Fruit fly (Drosophila melanogaster): ENCODE results near the gene Pgk.
A peak's percentile ranks its signal among the peaks of the same experiment; 100 is the strongest.

Pgk gene

dm6 chr2L:2751904-2752459 lies 886 bp downstream of the Pgk start, which contains the start of gene Bacc (continued):
- no peak for TF ChIP-seq wor (GFP tag; IDR thresholded peaks at IDR 0.05)
- peak; percentile 84 for TF ChIP-seq scrt (GFP tag; optimal IDR thresholded peaks at IDR 0.05)
- peak; percentile 83 for TF ChIP-seq slp2 (GFP tag; optimal IDR thresholded peaks at IDR 0.05)
- no peak for TF ChIP-seq toy (GFP tag; IDR thresholded peaks at IDR 0.05)
- TF ChIP-seq CG2202 (tag; optimal IDR thresholded peaks at IDR 0.05) = peak; percentile 41
- TF ChIP-seq Doc2 (GFP tag; IDR thresholded peaks at IDR 0.05) = no peak
- peak; percentile 89 for TF ChIP-seq HLH54F (GFP tag; optimal IDR thresholded peaks at IDR 0.05)
- peak; percentile 80 for TF ChIP-seq CG18011 (GFP tag; optimal IDR thresholded peaks at IDR 0.05)
- TF ChIP-seq Dfd (GFP tag; optimal IDR thresholded peaks at IDR 0.05) = peak in 1 of 2 experiments; percentile 61
- TF ChIP-seq sob (GFP tag; IDR thresholded peaks at IDR 0.05) = no peak
- peak; percentile 20 for TF ChIP-seq CG34376 (GFP tag; optimal IDR thresholded peaks at IDR 0.05)
- TF ChIP-seq seq (GFP tag; IDR thresholded peaks at IDR 0.05) = no peak
- peak; percentile 87 for TF ChIP-seq Dip3 (GFP tag; optimal IDR thresholded peaks at IDR 0.05)
- no peak for TF ChIP-seq CG1024 (GFP tag; IDR thresholded peaks at IDR 0.05)
- peak; percentile 71 for TF ChIP-seq CrebB (tag; optimal IDR thresholded peaks at IDR 0.05)
- no peak for TF ChIP-seq inv (GFP tag; IDR thresholded peaks at IDR 0.05; ENCODE audit: partially characterized antibody)
- peak; percentile 58 for TF ChIP-seq chn (GFP tag; optimal IDR thresholded peaks at IDR 0.05)
- TF ChIP-seq CG18619 (GFP tag; optimal IDR thresholded peaks at IDR 0.05) = peak; percentile 92
- TF ChIP-seq Opbp (GFP tag; IDR thresholded peaks at IDR 0.05; ENCODE audit: partially characterized antibody) = no peak
- TF ChIP-seq pnt (GFP tag; optimal IDR thresholded peaks at IDR 0.05) = peak; percentile 72
- peak; percentile 88 for TF ChIP-seq Sox102F (GFP tag; optimal IDR thresholded peaks at IDR 0.05)
- TF ChIP-seq CG13123 (GFP tag; optimal IDR thresholded peaks at IDR 0.05) = peak; percentile 80
- TF ChIP-seq dysf (GFP tag; IDR thresholded peaks at IDR 0.05) = no peak
- TF ChIP-seq HLH4C (GFP tag; IDR thresholded peaks at IDR 0.05; ENCODE audit: partially characterized antibody) = no peak
- no peak for TF ChIP-seq CG4360 (GFP tag; IDR thresholded peaks at IDR 0.05)
- no peak for TF ChIP-seq sna (GFP tag; IDR thresholded peaks at IDR 0.05; ENCODE audit: partially characterized antibody)
- peak; percentile 55 for TF ChIP-seq CG33213 (GFP tag; optimal IDR thresholded peaks at IDR 0.05)
- TF ChIP-seq exex (tag; optimal IDR thresholded peaks at IDR 0.05) = no peak
- TF ChIP-seq zfh2 (GFP tag; optimal IDR thresholded peaks at IDR 0.05) = peak; percentile 90
- peak; percentile 5 for TF ChIP-seq MESR4 (GFP tag; optimal IDR thresholded peaks at IDR 0.05)
- no peak for TF ChIP-seq z (GFP tag; IDR thresholded peaks at IDR 0.05)
- no peak for TF ChIP-seq zf30C (GFP tag; optimal IDR thresholded peaks at IDR 0.05)
- no peak for TF ChIP-seq pzg (GFP tag; optimal IDR thresholded peaks at IDR 0.05)
- TF ChIP-seq nerfin-2 (GFP tag; IDR thresholded peaks at IDR 0.05; ENCODE audit: partially characterized antibody) = no peak
- peak; percentile 72 for TF ChIP-seq CG6254 (GFP tag; optimal IDR thresholded peaks at IDR 0.05)
- peak; percentile 93 for TF ChIP-seq tio (GFP tag; optimal IDR thresholded peaks at IDR 0.05)
- TF ChIP-seq bab2 (GFP tag; optimal IDR thresholded peaks at IDR 0.05) = peak; percentile 80
- peak; percentile 70 for TF ChIP-seq Fer2 (tag; optimal IDR thresholded peaks at IDR 0.05)
- peak; percentile 87 for TF ChIP-seq ERR (GFP tag; optimal IDR thresholded peaks at IDR 0.05)
- peak; percentile 86 for TF ChIP-seq CG7839 (tag; optimal IDR thresholded peaks at IDR 0.05)
- no peak for TF ChIP-seq Deaf1 (tag; optimal IDR thresholded peaks at IDR 0.05)
- TF ChIP-seq Lpt (GFP tag; optimal IDR thresholded peaks at IDR 0.05) = no peak
- peak; percentile 80 for TF ChIP-seq CG18476 (GFP tag; optimal IDR thresholded peaks at IDR 0.05)
- peak; percentile 81 for TF ChIP-seq NC2β (GFP tag; optimal IDR thresholded peaks at IDR 0.05)
- peak; percentile 52 for TF ChIP-seq Sry-δ (GFP tag; optimal IDR thresholded peaks at IDR 0.05)
- no peak for TF ChIP-seq bigmax (GFP tag; optimal IDR thresholded peaks at IDR 0.05)
- TF ChIP-seq CG31388 (GFP tag; optimal IDR thresholded peaks at IDR 0.05) = peak; percentile 78
- no peak for TF ChIP-seq row (GFP tag; IDR thresholded peaks at IDR 0.05)
- TF ChIP-seq Dll (GFP tag; IDR thresholded peaks at IDR 0.05; ENCODE audit: partially characterized antibody) = no peak
- no peak for TF ChIP-seq CkIIα-i1 (GFP tag; IDR thresholded peaks at IDR 0.05)
- no peak for TF ChIP-seq tna (GFP tag; IDR thresholded peaks at IDR 0.05; ENCODE audit: partially characterized antibody)
